Worm (Caenorhabditis elegans) whole organism, mixed stage, embryonic: ENCODE measurements around the gene F35C8.5.

Experiments used
- M03D4.4 ChIP-seq: sonication (generic microtip); optimal IDR thresholded peaks from 2 replicates; lab custom pipeline; 2017; ENCODE audit warnings: mild to moderate bottlenecking, missing genetic modification characterization, missing compliant biosample characterization
- bed-3 ChIP-seq: fragments of 200-800 bp; sonication (Bioruptor generic); optimal IDR thresholded peaks from 3 replicates; lab custom pipeline; 2018; ENCODE audit warnings: mild to moderate bottlenecking, missing genetic modification characterization, moderate library complexity, missing compliant biosample characterization
- blmp-1 ChIP-seq: fragments of 150-350 bp; optimal IDR thresholded peaks from 2 replicates; lab custom pipeline; 2014; ENCODE audit warnings: missing biosample characterization, missing genetic modification characterization
- ceh-39 ChIP-seq: fragments of 150-350 bp; optimal IDR thresholded peaks from 2 replicates; lab custom pipeline; 2014; ENCODE audit warnings: missing biosample characterization, missing genetic modification characterization
- ceh-43 ChIP-seq: fragments of 200-800 bp; sonication (Bioruptor generic); optimal IDR thresholded peaks from 2 replicates; lab custom pipeline; 2018; ENCODE audit warnings: mild to moderate bottlenecking, missing genetic modification characterization, moderate library complexity, missing compliant biosample characterization
- ceh-83 ChIP-seq: fragments of 200-800 bp; sonication (Bioruptor generic); optimal IDR thresholded peaks from 2 replicates; lab custom pipeline; 2018; ENCODE audit warnings: mild to moderate bottlenecking, missing genetic modification characterization, missing compliant biosample characterization
- ces-1 ChIP-seq: fragments of 150-350 bp; optimal IDR thresholded peaks from 2 replicates; lab custom pipeline; 2014; ENCODE audit warnings: missing biosample characterization, missing genetic modification reagents, missing genetic modification characterization
- cnd-1 ChIP-seq: fragments of 200-800 bp; sonication (Bioruptor generic); optimal IDR thresholded peaks from 2 replicates; lab custom pipeline; 2018; ENCODE audit warnings: mild to moderate bottlenecking, missing genetic modification characterization, missing compliant biosample characterization
- drap-1 ChIP-seq: fragments of 200-800 bp; sonication (Bioruptor generic); optimal IDR thresholded peaks from 3 replicates; lab custom pipeline; 2018; ENCODE audit warnings: mild to moderate bottlenecking, missing genetic modification characterization, missing compliant biosample characterization
- elt-1 ChIP-seq: sonication (generic microtip); optimal IDR thresholded peaks from 2 replicates; lab custom pipeline; 2017; ENCODE audit warnings: missing genetic modification characterization, mild to moderate bottlenecking, missing compliant biosample characterization, antibody characterized with exemption, moderate library complexity, borderline replicate concordance; ENCODE audit not compliant: insufficient read depth
- flh-1 ChIP-seq: fragments of 200-800 bp; sonication (Bioruptor generic); optimal IDR thresholded peaks from 2 replicates; lab custom pipeline; 2018; ENCODE audit warnings: mild to moderate bottlenecking, missing genetic modification characterization, moderate library complexity, missing compliant biosample characterization
- ham-2 ChIP-seq: fragments of 200-800 bp; sonication (Bioruptor generic); optimal IDR thresholded peaks from 2 replicates; lab custom pipeline; 2018; ENCODE audit warnings: mild to moderate bottlenecking, missing genetic modification characterization, missing compliant biosample characterization
- lin-13 ChIP-seq: fragments of 150-350 bp; optimal IDR thresholded peaks from 2 replicates; lab custom pipeline; 2014; ENCODE audit warnings: missing biosample characterization, missing genetic modification characterization
- lsy-2 ChIP-seq: fragments of 150-350 bp; optimal IDR thresholded peaks from 2 replicates; lab custom pipeline; 2014; ENCODE audit warnings: missing biosample characterization, missing genetic modification characterization
- mab-5 ChIP-seq: fragments of 150-350 bp; optimal IDR thresholded peaks from 2 replicates; lab custom pipeline; 2014; ENCODE audit warnings: missing biosample characterization, missing genetic modification characterization
- mep-1 ChIP-seq: fragments of 150-350 bp; optimal IDR thresholded peaks from 2 replicates; lab custom pipeline; 2017; ENCODE audit warnings: missing biosample characterization, missing genetic modification reagents, missing genetic modification characterization, inconsistent platforms
- mls-2 ChIP-seq: sonication (generic microtip); optimal IDR thresholded peaks from 2 replicates; lab custom pipeline; 2016; ENCODE audit warnings: mild to moderate bottlenecking, missing genetic modification characterization, moderate library complexity, missing compliant biosample characterization
- nhr-12 ChIP-seq: fragments of 150-350 bp; optimal IDR thresholded peaks from 2 replicates; lab custom pipeline; 2014; ENCODE audit warnings: missing biosample characterization, missing genetic modification characterization
- nhr-2 ChIP-seq: fragments of 150-350 bp; optimal IDR thresholded peaks from 2 replicates; lab custom pipeline; 2014; ENCODE audit warnings: missing biosample characterization, missing genetic modification characterization
- nhr-237 ChIP-seq: fragments of 150-350 bp; optimal IDR thresholded peaks from 2 replicates; lab custom pipeline; 2014; ENCODE audit warnings: missing biosample characterization, missing genetic modification characterization
- nhr-28 ChIP-seq: fragments of 150-350 bp; optimal IDR thresholded peaks from 2 replicates; lab custom pipeline; 2014; ENCODE audit warnings: missing biosample characterization, missing genetic modification characterization
- nhr-76 ChIP-seq: sonication (generic microtip); optimal IDR thresholded peaks from 2 replicates; lab custom pipeline; 2017; ENCODE audit warnings: missing biosample characterization, missing genetic modification characterization
- pha-4 ChIP-seq: fragments of 150-350 bp; optimal IDR thresholded peaks from 2 replicates; lab custom pipeline; 2018; ENCODE audit warnings: missing biosample characterization, missing genetic modification reagents, missing genetic modification characterization
- sem-2 ChIP-seq: fragments of 200-800 bp; sonication (Bioruptor generic); optimal IDR thresholded peaks from 2 replicates; lab custom pipeline; 2018; ENCODE audit warnings: mild to moderate bottlenecking, missing genetic modification characterization, missing compliant biosample characterization
- snpc-4 ChIP-seq: fragments of 150-350 bp; optimal IDR thresholded peaks from 2 replicates; lab custom pipeline; 2014; ENCODE audit warnings: missing biosample characterization, missing genetic modification characterization
- sptf-1 ChIP-seq: sonication (generic microtip); optimal IDR thresholded peaks from 2 replicates; lab custom pipeline; 2017; ENCODE audit warnings: mild to moderate bottlenecking, missing genetic modification characterization, moderate library complexity, missing compliant biosample characterization
- tbx-8 ChIP-seq: fragments of 200-800 bp; sonication (Bioruptor generic); optimal IDR thresholded peaks from 2 replicates; lab custom pipeline; 2018; ENCODE audit warnings: mild to moderate bottlenecking, missing genetic modification characterization, moderate library complexity, missing compliant biosample characterization
- unc-120 ChIP-seq: sonication (generic microtip); optimal IDR thresholded peaks from 2 replicates; lab custom pipeline; 2017; ENCODE audit warnings: missing genetic modification characterization, missing compliant biosample characterization; ENCODE audit not compliant: poor library complexity, severe bottlenecking
- unc-39 ChIP-seq: fragments of 150-350 bp; optimal IDR thresholded peaks from 2 replicates; lab custom pipeline; 2014; ENCODE audit warnings: missing biosample characterization, missing genetic modification characterization
- unc-62 ChIP-seq: fragments of 150-350 bp; optimal IDR thresholded peaks from 2 replicates; lab custom pipeline; 2014; ENCODE audit warnings: missing biosample characterization, missing genetic modification reagents, missing genetic modification characterization
- zip-8 ChIP-seq: fragments of 150-350 bp; optimal IDR thresholded peaks from 2 replicates; lab custom pipeline; 2014; ENCODE audit warnings: missing biosample characterization, missing genetic modification characterization
- ztf-11 ChIP-seq: fragments of 150-350 bp; optimal IDR thresholded peaks from 2 replicates; lab custom pipeline; 2014; ENCODE audit warnings: missing biosample characterization, missing genetic modification characterization

The F35C8.5 gene

DNA sequence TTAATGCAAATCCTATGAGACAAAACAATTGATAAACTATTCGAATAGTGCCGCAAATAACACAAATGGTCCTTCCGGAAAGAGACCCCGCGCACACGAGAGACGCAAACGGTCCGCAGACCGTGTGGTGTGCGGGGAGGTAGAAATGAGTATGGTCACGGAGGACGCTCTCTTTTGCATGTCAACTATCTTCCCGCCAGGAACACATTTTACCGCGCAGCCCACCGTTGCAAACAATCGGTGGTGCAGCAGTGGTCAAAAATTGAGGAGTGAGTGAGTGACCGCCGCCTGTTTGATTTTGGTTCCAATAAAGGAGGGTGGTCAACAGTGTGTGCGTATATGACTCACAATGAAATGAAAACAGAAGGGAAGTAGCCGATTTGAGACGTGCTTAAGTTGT is 4.9 kb upstream of the F35C8.5 start:
- TF ChIP-seq cnd-1 (tag; lab: Kevin White, UChicago) (peak; percentile 38), mab-5 (tag; lab: Kevin White, UChicago) (no peak), pha-4 (tag; lab: Kevin White, UChicago) (peak; percentile 54), nhr-2 (tag; lab: Kevin White, UChicago) (peak; percentile 30), drap-1 (GFP tag; lab: Kevin White, UChicago) (no peak), ces-1 (GFP tag; lab: Kevin White, UChicago) (no peak), sptf-1 (tag; lab: Kevin White, UChicago) (peak; percentile 11), elt-1 (tag; lab: Kevin White, UChicago) (no peak), ham-2 (GFP tag; lab: Kevin White, UChicago) (peak; percentile 42), ztf-11 (tag; lab: Kevin White, UChicago) (peak; percentile 17), ceh-83 (GFP tag; lab: Kevin White, UChicago) (no peak), flh-1 (no peak)
- TF ChIP-seq, all 35 proteins: peak for 6

ce11 chrX:5364222-5364621 is 1.4 kb upstream of the F35C8.5 start, which contains the start of gene chtl-1:
TSS of gene chtl-1 (minus strand) at chrX:5364322.
- no peak for TF ChIP-seq ces-1 (GFP tag; lab: Kevin White, UChicago)
- TF ChIP-seq ztf-11 (tag; lab: Kevin White, UChicago): no peak
- TF ChIP-seq mab-5 (tag; lab: Kevin White, UChicago): no peak
- TF ChIP-seq nhr-2 (tag; lab: Kevin White, UChicago): no peak
- no peak for TF ChIP-seq unc-120 (tag; lab: Kevin White, UChicago)
- no peak for TF ChIP-seq ceh-39 (tag; lab: Kevin White, UChicago)
- no peak for TF ChIP-seq nhr-76
- TF ChIP-seq sem-2: no peak

DNA sequence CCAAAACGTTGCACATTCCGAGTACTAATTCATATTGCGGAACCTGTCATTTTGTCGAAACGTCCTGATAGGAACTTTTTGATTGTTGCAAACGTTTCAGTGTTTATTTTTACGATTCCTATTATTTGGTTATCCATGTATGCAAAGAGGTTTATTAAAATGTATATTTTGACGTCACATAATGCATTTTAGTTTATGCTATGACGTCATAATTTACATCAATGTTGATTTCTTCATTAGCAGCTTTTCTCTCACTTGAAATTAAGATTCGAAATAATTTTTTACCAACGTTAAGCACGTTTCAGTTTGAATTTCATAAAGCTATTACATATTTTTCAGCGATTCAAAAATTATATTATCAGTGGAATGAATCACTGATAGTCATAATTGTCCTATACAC is 1.0 kb downstream of the F35C8.5 start:
- TF ChIP-seq zip-8 (tag; lab: Kevin White, UChicago): peak; percentile 98
- TF ChIP-seq sem-2: no peak

DNA sequence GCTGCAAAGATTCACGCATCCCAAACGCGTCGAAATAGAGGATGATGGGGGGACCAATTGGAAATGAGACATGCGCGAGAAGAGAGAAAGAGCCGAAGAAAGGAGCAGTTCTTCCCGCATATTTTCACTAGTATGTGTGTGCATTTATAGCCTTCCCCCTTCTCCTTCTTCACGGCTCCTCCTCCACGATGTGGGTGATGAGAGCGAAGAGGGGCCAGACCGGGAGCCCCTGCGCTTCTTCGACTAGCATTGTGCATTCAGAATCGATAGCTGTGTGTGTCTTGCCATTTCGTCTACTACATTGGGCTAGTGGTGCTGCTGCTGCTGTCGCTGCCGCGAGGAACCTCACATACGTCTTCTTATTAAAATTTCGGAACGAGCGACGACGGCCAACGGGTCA is 2.6 kb downstream of the F35C8.5 start, which contains the start of gene jkk-1:
TSS of gene jkk-1 (plus strand) at position 249 of the 400 bp plus-strand sequence.
- TF ChIP-seq nhr-28: no peak
- TF ChIP-seq nhr-12: no peak
- no peak for TF ChIP-seq elt-1 (tag; lab: Kevin White, UChicago)
- peak; percentile 36 for TF ChIP-seq sptf-1 (tag; lab: Kevin White, UChicago)
- no peak for TF ChIP-seq mab-5 (tag; lab: Kevin White, UChicago)
- TF ChIP-seq nhr-237: no peak
- TF ChIP-seq ceh-39 (tag; lab: Kevin White, UChicago): no peak
- TF ChIP-seq lin-13 (tag; lab: Kevin White, UChicago): no peak
- TF ChIP-seq snpc-4: no peak
- TF ChIP-seq ces-1 (GFP tag; lab: Kevin White, UChicago): peak; percentile 29
- no peak for TF ChIP-seq unc-62 (GFP tag; lab: Kevin White, UChicago)
- no peak for TF ChIP-seq tbx-8 (GFP tag; lab: Kevin White, UChicago)
- no peak for TF ChIP-seq cnd-1 (tag; lab: Kevin White, UChicago)
- TF ChIP-seq flh-1: no peak
- no peak for TF ChIP-seq blmp-1 (tag; lab: Kevin White, UChicago)
- TF ChIP-seq mep-1 (tag; lab: Kevin White, UChicago): no peak
- no peak for TF ChIP-seq lsy-2
- TF ChIP-seq bed-3 (GFP tag; lab: Kevin White, UChicago): no peak
- TF ChIP-seq sem-2: no peak
- TF ChIP-seq nhr-2 (tag; lab: Kevin White, UChicago): no peak
- no peak for TF ChIP-seq ceh-83 (GFP tag; lab: Kevin White, UChicago)
- TF ChIP-seq zip-8 (tag; lab: Kevin White, UChicago): no peak
- no peak for TF ChIP-seq ztf-11 (tag; lab: Kevin White, UChicago)
- TF ChIP-seq drap-1 (GFP tag; lab: Kevin White, UChicago): peak; percentile 33
- TF ChIP-seq ham-2 (GFP tag; lab: Kevin White, UChicago): no peak
- peak; percentile 65 for TF ChIP-seq mls-2 (tag; lab: Kevin White, UChicago)
- no peak for TF ChIP-seq unc-39 (tag; lab: Kevin White, UChicago)
- no peak for TF ChIP-seq nhr-76
- TF ChIP-seq ceh-43 (GFP tag; lab: Kevin White, UChicago): no peak
- TF ChIP-seq M03D4.4 (tag; lab: Kevin White, UChicago): no peak
